Fruit fly (Drosophila melanogaster): ENCODE measurements around the gene CG17803.

DNA sequence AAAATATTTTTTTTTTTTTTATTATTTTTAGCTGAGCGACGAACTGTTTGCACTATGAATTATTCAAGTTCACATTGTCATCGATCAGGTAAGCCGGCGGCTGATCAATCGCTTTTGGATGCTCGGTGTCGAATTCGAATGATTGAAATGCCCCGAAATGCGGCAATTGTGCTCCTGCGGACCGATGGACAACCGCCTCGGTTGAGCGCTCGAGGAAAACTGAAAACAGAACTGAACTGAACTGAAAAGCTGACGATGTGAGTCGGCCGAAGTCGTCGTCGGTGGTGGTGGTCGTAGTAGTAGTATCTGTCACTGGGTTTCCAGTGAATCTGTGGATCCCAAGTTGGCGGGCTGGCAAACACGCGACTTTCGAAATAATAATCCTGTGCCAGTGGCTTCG, 39.1 kb downstream of the CG17803 start:
- TF ChIP-seq gl (tag; optimal IDR thresholded peaks at IDR 0.05), result no peak
- no peak for TF ChIP-seq CG14655 (GFP tag; optimal IDR thresholded peaks at IDR 0.05)
- no peak for TF ChIP-seq Pif1A (GFP tag; optimal IDR thresholded peaks at IDR 0.05)
- no peak for TF ChIP-seq EcR (GFP tag; optimal IDR thresholded peaks at IDR 0.05)

Data from whole organism, pupa.